Worm (Caenorhabditis elegans) whole organism, L3 larva: ENCODE data around the gene K03H6.4.

Source experiments
- R02D3.7 ChIP-seq: fragments of 150-350 bp; optimal IDR thresholded peaks from 2 replicates; lab custom pipeline; 2014; ENCODE audit warnings: missing biosample characterization, missing genetic modification characterization
- ZK546.5 ChIP-seq: sonication (generic microtip); optimal IDR thresholded peaks from 2 replicates; lab custom pipeline; 2017; ENCODE audit warnings: missing biosample characterization, missing genetic modification characterization
- aly-2 ChIP-seq: fragments of 150-350 bp; optimal IDR thresholded peaks from 2 replicates; lab custom pipeline; 2014; ENCODE audit warnings: missing biosample characterization, missing genetic modification characterization
- ama-1 ChIP-seq: fragments of 150-350 bp; optimal IDR thresholded peaks from 2 replicates; lab custom pipeline; 2018
- ceh-16 ChIP-seq: sonication (generic microtip); optimal IDR thresholded peaks from 2 replicates; lab custom pipeline; 2017; ENCODE audit warnings: missing biosample characterization, missing genetic modification characterization
- ceh-28 ChIP-seq: fragments of 150-350 bp; optimal IDR thresholded peaks from 2 replicates; lab custom pipeline; 2014; ENCODE audit warnings: missing biosample characterization, missing genetic modification reagents, missing genetic modification characterization
- ceh-82 ChIP-seq: fragments of 150-350 bp; optimal IDR thresholded peaks from 2 replicates; lab custom pipeline; 2014; ENCODE audit warnings: missing biosample characterization, missing genetic modification characterization
- ceh-9 ChIP-seq: sonication (generic microtip); optimal IDR thresholded peaks from 2 replicates; lab custom pipeline; 2018; ENCODE audit warnings: missing biosample characterization, missing genetic modification characterization
- daf-12 ChIP-seq: fragments of 150-350 bp; optimal IDR thresholded peaks from 2 replicates; lab custom pipeline; 2014; ENCODE audit warnings: missing biosample characterization, missing genetic modification reagents, missing genetic modification characterization
- egl-5 ChIP-seq: fragments of 150-350 bp; optimal IDR thresholded peaks from 2 replicates; lab custom pipeline; 2017; ENCODE audit warnings: missing biosample characterization, missing genetic modification reagents, missing genetic modification characterization, inconsistent platforms
- elt-1 ChIP-seq: fragments of 150-350 bp; optimal IDR thresholded peaks from 2 replicates; lab custom pipeline; 2014; ENCODE audit warnings: missing biosample characterization, missing genetic modification characterization
- fkh-10 ChIP-seq: sonication (generic microtip); optimal IDR thresholded peaks from 2 replicates; lab custom pipeline; 2017; ENCODE audit warnings: missing biosample characterization, missing genetic modification reagents, missing genetic modification characterization
- fkh-2 ChIP-seq: fragments of 150-350 bp; optimal IDR thresholded peaks from 2 replicates; lab custom pipeline; 2014; ENCODE audit warnings: missing biosample characterization, missing genetic modification reagents, missing genetic modification characterization
- fos-1 ChIP-seq: fragments of 150-350 bp; optimal IDR thresholded peaks from 2 replicates; lab custom pipeline; 2014; ENCODE audit warnings: missing biosample characterization, missing genetic modification characterization
- hmg-11 ChIP-seq: sonication (generic microtip); optimal IDR thresholded peaks from 2 replicates; lab custom pipeline; 2016; ENCODE audit warnings: missing genetic modification characterization, missing compliant biosample characterization
- lin-15B ChIP-seq: fragments of 150-350 bp; optimal IDR thresholded peaks from 2 replicates; lab custom pipeline; 2014; ENCODE audit warnings: missing biosample characterization, missing genetic modification characterization
- lin-39 ChIP-seq: fragments of 150-350 bp; optimal IDR thresholded peaks from 2 replicates; lab custom pipeline; 2018; ENCODE audit warnings: missing biosample characterization, missing genetic modification reagents, missing genetic modification characterization
- lsy-12 ChIP-seq: sonication (generic microtip); optimal IDR thresholded peaks from 2 replicates; lab custom pipeline; 2016; ENCODE audit warnings: mild to moderate bottlenecking, missing genetic modification characterization, missing compliant biosample characterization
- mml-1 ChIP-seq: fragments of 150-350 bp; sonication (generic microtip); optimal IDR thresholded peaks from 3 replicates; lab custom pipeline; 2014; ENCODE audit warnings: missing biosample characterization, missing genetic modification characterization
- nfya-1 ChIP-seq: sonication (generic microtip); optimal IDR thresholded peaks from 2 replicates; lab custom pipeline; 2017; ENCODE audit warnings: missing genetic modification characterization, mild to moderate bottlenecking, missing compliant biosample characterization, antibody characterized with exemption, moderate library complexity; ENCODE audit not compliant: insufficient read depth
- nhr-12 ChIP-seq: fragments of 150-350 bp; optimal IDR thresholded peaks from 2 replicates; lab custom pipeline; 2014; ENCODE audit warnings: missing biosample characterization, missing genetic modification characterization
- nhr-23 ChIP-seq: fragments of 150-350 bp; optimal IDR thresholded peaks from 2 replicates; lab custom pipeline; 2014; ENCODE audit warnings: missing biosample characterization, missing genetic modification reagents, missing genetic modification characterization
- nhr-237 ChIP-seq: fragments of 150-350 bp; optimal IDR thresholded peaks from 2 replicates; lab custom pipeline; 2014; ENCODE audit warnings: missing biosample characterization, missing genetic modification characterization
- nhr-25 ChIP-seq: sonication (generic microtip); optimal IDR thresholded peaks from 2 replicates; lab custom pipeline; 2017; ENCODE audit warnings: missing biosample characterization, missing genetic modification characterization
- nhr-28 ChIP-seq: fragments of 150-350 bp; optimal IDR thresholded peaks from 2 replicates; lab custom pipeline; 2014; ENCODE audit warnings: missing biosample characterization, missing genetic modification characterization
- nhr-67 ChIP-seq: fragments of 150-350 bp; optimal IDR thresholded peaks from 2 replicates; lab custom pipeline; 2014; ENCODE audit warnings: missing biosample characterization, missing genetic modification characterization
- nhr-76 ChIP-seq: fragments of 150-350 bp; sonication (generic microtip); optimal IDR thresholded peaks from 5 replicates; lab custom pipeline; 2014; ENCODE audit warnings: missing biosample characterization, missing genetic modification characterization
- nhr-77 ChIP-seq: fragments of 150-350 bp; optimal IDR thresholded peaks from 2 replicates; lab custom pipeline; 2014; ENCODE audit warnings: missing biosample characterization, missing genetic modification characterization
- pha-4 ChIP-seq: fragments of 150-350 bp; optimal IDR thresholded peaks from 2 replicates; lab custom pipeline; 2014; ENCODE audit warnings: missing biosample characterization, missing genetic modification reagents, missing genetic modification characterization
- skn-1 ChIP-seq: fragments of 150-350 bp; optimal IDR thresholded peaks from 2 replicates; lab custom pipeline; 2014; ENCODE audit warnings: missing biosample characterization, missing genetic modification characterization
- snpc-4 ChIP-seq: fragments of 150-350 bp; optimal IDR thresholded peaks from 2 replicates; lab custom pipeline; 2014; ENCODE audit warnings: missing biosample characterization, missing genetic modification characterization
- tbx-2 ChIP-seq: sonication (generic microtip); optimal IDR thresholded peaks from 2 replicates; lab custom pipeline; 2016; ENCODE audit warnings: mild to moderate bottlenecking, missing genetic modification characterization, missing compliant biosample characterization
- unc-39 ChIP-seq: sonication (generic microtip); optimal IDR thresholded peaks from 4 replicates; lab custom pipeline; 2017; ENCODE audit warnings: missing biosample characterization, missing genetic modification characterization
- unc-62 ChIP-seq: fragments of 150-350 bp; sonication (generic microtip); optimal IDR thresholded peaks from 4 replicates; lab custom pipeline; 2014; ENCODE audit warnings: missing biosample characterization, missing genetic modification reagents, missing genetic modification characterization
- ztf-11 ChIP-seq: fragments of 150-350 bp; optimal IDR thresholded peaks from 2 replicates; lab custom pipeline; 2014; ENCODE audit warnings: missing biosample characterization, missing genetic modification characterization

K03H6.4 gene

DNA sequence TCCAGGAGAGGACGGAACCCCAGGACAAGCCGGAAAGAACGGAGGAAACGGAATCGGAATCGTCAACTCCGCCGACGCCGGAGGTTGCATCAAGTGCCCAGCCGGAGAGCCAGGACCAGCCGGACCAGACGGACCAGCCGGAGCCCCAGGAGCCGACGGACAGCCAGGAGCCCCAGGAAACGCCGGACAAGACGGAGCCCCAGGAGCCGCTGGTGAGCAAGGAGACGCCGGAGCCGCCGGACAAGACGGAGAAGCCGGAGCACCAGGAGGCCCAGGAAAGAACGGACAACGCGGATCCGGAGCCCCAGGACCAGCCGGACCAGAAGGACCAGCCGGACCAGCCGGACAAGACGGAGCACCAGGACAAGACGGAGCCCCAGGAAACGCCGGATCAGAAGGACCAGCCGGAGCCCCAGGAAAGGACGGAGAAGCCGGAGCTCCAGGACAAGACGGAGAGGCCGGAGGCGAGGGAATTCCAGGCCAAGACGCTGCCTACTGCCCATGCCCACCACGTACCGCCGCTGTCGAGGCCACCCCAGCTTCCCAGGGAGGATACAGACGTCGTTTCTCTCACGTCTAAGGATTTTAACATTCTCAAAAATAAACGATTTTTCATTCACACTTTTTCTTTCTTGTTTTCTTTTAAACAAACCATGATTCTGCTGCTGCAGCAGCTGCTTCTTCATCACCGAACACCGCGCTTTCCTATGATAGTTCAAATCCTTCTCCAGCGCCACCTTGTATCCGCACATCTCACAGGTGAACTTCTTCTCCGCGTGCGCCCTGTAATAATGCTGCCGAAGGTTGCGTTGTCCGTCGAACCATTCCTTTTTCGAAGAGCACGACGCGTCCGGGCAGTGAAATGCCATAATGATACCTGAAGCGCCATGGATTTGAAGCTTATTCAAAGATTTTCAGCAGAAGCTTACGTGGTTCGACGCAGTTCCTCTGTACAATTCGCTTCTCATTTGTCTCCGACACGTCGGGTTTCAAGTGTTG is 28.3 kb upstream of the K03H6.4 start:
- TF ChIP-seq fkh-10 (no peak), nhr-23 (tag; lab: Kevin White, UChicago) (no peak), mml-1 (tag; lab: Kevin White, UChicago) (no peak), nhr-28 (tag; lab: Kevin White, UChicago) (no peak), fkh-2 (tag; lab: Kevin White, UChicago) (no peak), lin-15B (no peak), ZK546.5 (tag; lab: Kevin White, UChicago) (no peak), nfya-1 (tag; lab: Kevin White, UChicago) (peak; percentile 1), ceh-82 (tag; lab: Kevin White, UChicago) (no peak), aly-2 (tag; lab: Kevin White, UChicago) (no peak), ztf-11 (tag; lab: Kevin White, UChicago) (no peak), skn-1 (tag; lab: Kevin White, UChicago) (no peak), ama-1 (lab: Kevin White, UChicago) (peak; percentile 86), nhr-76 (tag; lab: Kevin White, UChicago) (no peak), egl-5 (tag; lab: Kevin White, UChicago) (no peak), nhr-67 (tag; lab: Kevin White, UChicago) (no peak), nhr-77 (tag; lab: Kevin White, UChicago) (no peak), ceh-16 (tag; lab: Kevin White, UChicago) (no peak), tbx-2 (no peak), nhr-25 (tag; lab: Kevin White, UChicago) (peak; percentile 65), pha-4 (no peak), snpc-4 (tag; lab: Kevin White, UChicago) (no peak), lin-39 (tag; lab: Kevin White, UChicago) (no peak)

DNA sequence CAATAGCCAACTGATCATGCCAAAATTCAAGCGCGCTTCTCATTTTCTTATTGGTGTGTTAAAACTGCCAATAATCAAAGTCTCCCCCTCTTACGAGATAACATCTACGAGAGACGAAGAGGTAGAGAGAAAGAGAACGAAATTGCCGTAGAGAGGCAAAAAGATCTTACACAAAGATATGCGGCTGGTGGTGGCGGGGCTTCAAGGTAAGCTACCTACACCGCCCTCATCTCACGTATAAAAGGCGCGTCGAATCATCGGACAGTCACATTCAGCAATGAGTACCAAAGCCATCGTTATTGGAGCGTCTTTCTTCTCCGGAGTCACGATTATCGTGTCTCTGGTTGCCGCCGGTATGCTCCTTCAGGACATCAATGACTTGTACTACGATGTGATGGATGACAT is 27.3 kb upstream of the K03H6.4 start, which contains the start of gene col-107:
Gene col-107 (plus strand): TSS at position 265 of the 405 bp plus-strand sequence.
- TF ChIP-seq nhr-237 (tag; lab: Kevin White, UChicago): no peak
- no peak for TF ChIP-seq ceh-9 (tag; lab: Kevin White, UChicago)
- no peak for TF ChIP-seq lin-39 (tag; lab: Kevin White, UChicago)
- peak; percentile 91 for TF ChIP-seq nhr-25 (tag; lab: Kevin White, UChicago)
- TF ChIP-seq elt-1: peak; percentile 84
- TF ChIP-seq nfya-1 (tag; lab: Kevin White, UChicago): peak; percentile 35
- TF ChIP-seq snpc-4 (tag; lab: Kevin White, UChicago): no peak

DNA sequence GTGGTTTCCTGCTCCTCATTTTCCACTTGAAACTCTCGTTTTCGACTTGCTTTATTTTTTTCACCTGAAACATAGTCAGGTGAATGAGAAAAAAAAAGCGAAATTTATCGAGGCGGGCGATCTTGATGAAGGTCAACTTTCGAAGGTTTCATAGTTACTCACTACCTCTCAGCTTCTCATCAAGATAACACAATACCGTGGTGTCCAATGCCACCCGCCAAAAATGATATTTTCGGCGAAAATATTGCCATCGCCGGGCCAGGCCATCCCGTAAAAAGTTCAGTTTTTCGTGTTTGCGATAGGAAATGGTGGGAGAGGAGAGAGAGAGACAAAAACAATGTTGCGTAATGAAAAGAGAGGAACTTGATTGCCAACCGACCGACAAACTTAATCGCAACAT is 26.0 kb upstream of the K03H6.4 start:
- TF ChIP-seq lsy-12: no peak
- TF ChIP-seq nhr-25 (tag; lab: Kevin White, UChicago): peak; percentile 92
- peak; percentile 79 for TF ChIP-seq elt-1

ce11 chrIV:1536316-1536715 is 15.2 kb upstream of the K03H6.4 start, which contains the start of gene K03H6.5:
Gene K03H6.5 (minus strand): TSS chrIV:1536416.
- TF ChIP-seq nhr-25 (tag; lab: Kevin White, UChicago): no peak
- TF ChIP-seq unc-39: no peak
- TF ChIP-seq fos-1 (tag; lab: Kevin White, UChicago): no peak
- TF ChIP-seq nhr-12: no peak
- no peak for TF ChIP-seq nhr-67 (tag; lab: Kevin White, UChicago)
- TF ChIP-seq daf-12 (tag; lab: Kevin White, UChicago): no peak
- TF ChIP-seq ama-1 (lab: Kevin White, UChicago): no peak
- TF ChIP-seq hmg-11 (tag; lab: Kevin White, UChicago): no peak
- no peak for TF ChIP-seq R02D3.7 (tag; lab: Kevin White, UChicago)
- no peak for TF ChIP-seq ceh-28

DNA sequence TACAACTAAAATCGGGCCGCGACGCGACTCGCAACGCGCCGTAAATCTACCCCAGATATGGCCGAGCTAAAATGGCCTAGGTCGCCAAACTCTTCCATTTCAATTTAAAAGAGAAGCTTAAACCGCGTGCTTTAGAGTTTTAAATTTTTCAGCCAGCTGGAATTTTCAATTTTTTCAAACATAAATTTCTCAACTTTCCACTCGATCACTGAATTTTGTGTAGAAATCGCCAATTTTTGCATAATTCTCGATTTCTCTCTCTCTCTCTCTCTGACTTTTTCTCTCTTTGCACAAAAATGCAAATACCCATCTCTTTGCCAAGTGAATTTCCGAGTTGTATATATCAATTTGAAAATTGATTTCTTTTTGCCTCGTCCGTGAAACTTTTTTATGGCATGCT is 2.3 kb upstream of the K03H6.4 start, which contains the start of gene K03H6.1:
Gene K03H6.1 (plus strand): TSS at position 301 of the 400 bp plus-strand sequence.
- no peak for TF ChIP-seq unc-62
- TF ChIP-seq skn-1 (tag; lab: Kevin White, UChicago): no peak
